ENCODE assay signal across 6 worm cellular contexts in the genomic region with DNA sequence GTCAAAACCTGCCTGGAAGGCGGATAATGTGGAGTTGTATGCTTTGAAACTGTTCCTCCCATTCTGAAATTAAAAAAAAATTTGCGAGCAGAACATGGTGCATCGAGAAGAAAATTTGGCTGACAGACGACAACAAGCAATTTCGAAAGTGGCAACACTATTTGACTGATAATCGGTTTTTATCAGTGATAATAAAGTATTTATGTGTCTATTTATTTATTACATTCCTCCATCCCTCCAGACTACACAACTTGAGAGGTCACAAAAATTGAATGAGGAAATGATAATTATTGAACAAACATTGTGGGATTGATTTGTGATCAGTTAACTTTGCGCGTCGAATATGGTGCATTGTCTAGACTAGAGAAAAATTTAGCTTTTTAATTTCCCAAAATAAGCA.
A peak's percentile ranks its signal among the peaks of the same experiment; 100 is the strongest.
TF ChIP-seq lines count a peak whose summit lies in the region.

Gene cest-25 (minus strand): TSS at position 63 of the 400 bp plus-strand sequence.

TF ChIP-seq in whole organism, L1 larva, 84 proteins besides CTCF, POLR2A, EP300 and RAD21:
- no peak for TF ChIP-seq dsc-1 (tag; optimal IDR thresholded peaks at IDR 0.05; lab: Kevin White, UChicago)
- peak; percentile 44 for TF ChIP-seq tlp-1 (tag; optimal IDR thresholded peaks at IDR 0.05; lab: Kevin White, UChicago)
- peak; percentile 79 for TF ChIP-seq elt-2 (tag; optimal IDR thresholded peaks at IDR 0.05; lab: Kevin White, UChicago)
- TF ChIP-seq pqm-1 (tag; optimal IDR thresholded peaks at IDR 0.05; lab: Kevin White, UChicago): peak; percentile 23
- no peak for TF ChIP-seq nhr-12 (tag; optimal IDR thresholded peaks at IDR 0.05; lab: Kevin White, UChicago)
- peak in 1 of 2 experiments; percentile 22 for TF ChIP-seq lin-35 (GFP tag; optimal IDR thresholded peaks at IDR 0.05; lab: Kevin White, UChicago)

TF ChIP-seq in whole organism, L2 larva, 48 proteins besides CTCF, POLR2A, EP300 and RAD21:
- peak; percentile 89 for TF ChIP-seq fos-1 (tag; optimal IDR thresholded peaks at IDR 0.05; lab: Kevin White, UChicago)
- peak; percentile 18 for TF ChIP-seq sma-9 (GFP tag; optimal IDR thresholded peaks at IDR 0.05; lab: Kevin White, UChicago)
- no peak for TF ChIP-seq sma-9 (tag; optimal IDR thresholded peaks at IDR 0.05; lab: Kevin White, UChicago)
- TF ChIP-seq nhr-12 (tag; optimal IDR thresholded peaks at IDR 0.05; lab: Kevin White, UChicago): no peak
- peak; percentile 52 for TF ChIP-seq crh-2 (tag; optimal IDR thresholded peaks at IDR 0.05; lab: Kevin White, UChicago)
- TF ChIP-seq skn-1 (tag; optimal IDR thresholded peaks at IDR 0.05; lab: Kevin White, UChicago): no peak
- no peak for TF ChIP-seq nhr-237 (tag; optimal IDR thresholded peaks at IDR 0.05; lab: Kevin White, UChicago)
- TF ChIP-seq F13H6.1 (tag; optimal IDR thresholded peaks at IDR 0.05; lab: Kevin White, UChicago): peak; percentile 29
- TF ChIP-seq elt-3 (tag; optimal IDR thresholded peaks at IDR 0.05; lab: Kevin White, UChicago): no peak
- no peak for TF ChIP-seq mab-5 (tag; optimal IDR thresholded peaks at IDR 0.05; lab: Kevin White, UChicago)
TF ChIP-seq in whole organism, L2 larva: peak in this region for 4.

TF ChIP-seq in whole organism, L3 larva, 47 proteins besides CTCF, POLR2A, EP300 and RAD21:
- TF ChIP-seq fos-1 (tag; optimal IDR thresholded peaks at IDR 0.05; lab: Kevin White, UChicago) (no peak), jun-1 (tag; optimal IDR thresholded peaks at IDR 0.05; lab: Kevin White, UChicago) (peak; percentile 50), nhr-12 (tag; optimal IDR thresholded peaks at IDR 0.05; lab: Kevin White, UChicago) (no peak), nhr-11 (tag; optimal IDR thresholded peaks at IDR 0.05; lab: Kevin White, UChicago) (no peak), nhr-23 (tag; optimal IDR thresholded peaks at IDR 0.05; lab: Kevin White, UChicago) (no peak), nhr-28 (tag; optimal IDR thresholded peaks at IDR 0.05; lab: Kevin White, UChicago) (no peak), pqm-1 (tag; optimal IDR thresholded peaks at IDR 0.05; lab: Kevin White, UChicago) (peak; percentile 81), pha-4 (tag; optimal IDR thresholded peaks at IDR 0.05; lab: Kevin White, UChicago) (peak; percentile 18), elt-2 (tag; optimal IDR thresholded peaks at IDR 0.05; lab: Kevin White, UChicago) (peak; percentile 93), mml-1 (tag; optimal IDR thresholded peaks at IDR 0.05; lab: Kevin White, UChicago) (no peak), elt-3 (tag; optimal IDR thresholded peaks at IDR 0.05; lab: Kevin White, UChicago) (no peak)
TF ChIP-seq in whole organism, L3 larva: peak in this region for 4.

TF ChIP-seq in whole organism, L4 larva, 104 proteins besides CTCF, POLR2A, EP300 and RAD21 (continues in another document):
- TF ChIP-seq nhr-28 (tag; optimal IDR thresholded peaks at IDR 0.05; lab: Kevin White, UChicago) (peak; percentile 96), nhr-77 (tag; optimal IDR thresholded peaks at IDR 0.05; lab: Kevin White, UChicago) (peak; percentile 71), dmd-6 (GFP tag; IDR thresholded peaks at IDR 0.05; lab: Robert Waterston, UW) (peak; percentile 77), snpc-1.2 (GFP tag; IDR thresholded peaks at IDR 0.05; lab: Robert Waterston, UW) (no peak), T20F7.1 (GFP tag; optimal IDR thresholded peaks at IDR 0.05; lab: Kevin White, UChicago) (peak; percentile 21), nhr-6 (tag; optimal IDR thresholded peaks at IDR 0.05; lab: Kevin White, UChicago) (no peak), dve-1 (tag; optimal IDR thresholded peaks at IDR 0.05; lab: Kevin White, UChicago; ENCODE audit: insufficient read depth) (peak; percentile 81), lin-1 (GFP tag; IDR thresholded peaks at IDR 0.05; lab: Robert Waterston, UW) (0 out of 2 replicates have a peak, but pooled peaks have one; percentile 25), aly-2 (tag; optimal IDR thresholded peaks at IDR 0.05; lab: Kevin White, UChicago) (no peak), php-3 (GFP tag; IDR thresholded peaks at IDR 0.05; lab: Robert Waterston, UW) (peak; percentile 90), F10B5.3 (tag; optimal IDR thresholded peaks at IDR 0.05; lab: Kevin White, UChicago) (no peak), hlh-11 (tag; optimal IDR thresholded peaks at IDR 0.05; lab: Kevin White, UChicago) (peak; percentile 71), zip-2 (tag; optimal IDR thresholded peaks at IDR 0.05; lab: Kevin White, UChicago) (no peak), fos-1 (tag; optimal IDR thresholded peaks at IDR 0.05; lab: Kevin White, UChicago) (no peak), unc-39 (tag; optimal IDR thresholded peaks at IDR 0.05; lab: Kevin White, UChicago) (no peak), daf-16 (GFP tag; optimal IDR thresholded peaks at IDR 0.05; lab: Kevin White, UChicago) (peak in 1 of 2 experiments; percentile 53), daf-16 (tag; optimal IDR thresholded peaks at IDR 0.05; lab: Kevin White, UChicago) (peak; percentile 95), daf-12 (tag; optimal IDR thresholded peaks at IDR 0.05; lab: Kevin White, UChicago) (no peak), aha-1 (tag; lab: Kevin White, UChicago) (no peak), lin-13 (GFP tag; optimal IDR thresholded peaks at IDR 0.05; lab: Kevin White, UChicago) (no peak), dpl-1 (GFP tag; optimal IDR thresholded peaks at IDR 0.05; lab: Kevin White, UChicago) (no peak)

TF ChIP-seq in whole organism, late embryonic, 69 proteins besides CTCF, POLR2A, EP300 and RAD21:
- TF ChIP-seq fax-1 (tag; optimal IDR thresholded peaks at IDR 0.05; lab: Kevin White, UChicago) (no peak), elt-2 (tag; optimal IDR thresholded peaks at IDR 0.05; lab: Kevin White, UChicago) (peak; percentile 56)

TF ChIP-seq in whole organism, young adult, 124 proteins besides CTCF, POLR2A, EP300 and RAD21:
- no peak for TF ChIP-seq aptf-2 (GFP tag; conservative IDR thresholded peaks at IDR 0.05; lab: Robert Waterston, UW)
- TF ChIP-seq pha-4 (tag; optimal IDR thresholded peaks at IDR 0.05; lab: Kevin White, UChicago): peak; percentile 73
- TF ChIP-seq lin-35 (GFP tag; optimal IDR thresholded peaks at IDR 0.05; lab: Kevin White, UChicago): no peak
- TF ChIP-seq nhr-80 (tag; optimal IDR thresholded peaks at IDR 0.05; lab: Kevin White, UChicago): peak; percentile 88
- TF ChIP-seq ccch-3 (GFP tag; optimal IDR thresholded peaks at IDR 0.05; lab: Kevin White, UChicago): no peak
- peak; percentile 33 for TF ChIP-seq attf-5 (GFP tag; optimal IDR thresholded peaks at IDR 0.05; lab: Kevin White, UChicago)
- TF ChIP-seq cebp-1 (GFP tag; IDR thresholded peaks at IDR 0.05; lab: Robert Waterston, UW): no peak
- TF ChIP-seq cebp-1 (tag; optimal IDR thresholded peaks at IDR 0.05; lab: Kevin White, UChicago): peak; percentile 57
- peak; percentile 50 for TF ChIP-seq ets-4 (GFP tag; optimal IDR thresholded peaks at IDR 0.05; lab: Kevin White, UChicago)
